Worm (Caenorhabditis elegans) whole organism, young adult: ENCODE measurements around the gene Y62H9A.11.

Experiments used
- F23B12.7 ChIP-seq: sonication (generic microtip); optimal IDR thresholded peaks from 2 replicates; lab custom pipeline; 2017; ENCODE audit warnings: missing genetic modification characterization, mild to moderate bottlenecking, missing compliant biosample characterization, antibody characterized with exemption, moderate library complexity; ENCODE audit not compliant: insufficient read depth
- Y53F4B.3 ChIP-seq: fragments of 200-800 bp; sonication (Bioruptor generic); IDR thresholded peaks from 2 replicates; pipeline ENCODE4 v1.3.6; 2022; ENCODE audit warnings: missing genetic modification reagents, missing genetic modification characterization, missing compliant biosample characterization
- bed-1 ChIP-seq: fragments of 200-800 bp; sonication (Bioruptor generic); IDR thresholded peaks from 2 replicates; pipeline ENCODE4 v1.3.6; 2022; ENCODE audit warnings: missing genetic modification reagents, missing genetic modification characterization, missing compliant biosample characterization
- cebp-2 ChIP-seq: fragments of 200-800 bp; sonication (Bioruptor generic); IDR thresholded peaks from 2 replicates; pipeline ENCODE4 v1.3.6; 2022; ENCODE audit warnings: missing genetic modification characterization, missing compliant biosample characterization
- dox-1 ChIP-seq: fragments of 200-800 bp; sonication (Bioruptor generic); IDR thresholded peaks from 2 replicates; pipeline ENCODE4 v1.3.6; 2022; ENCODE audit warnings: missing genetic modification reagents, missing genetic modification characterization, missing compliant biosample characterization
- him-1 ChIP-seq: sonication (generic microtip); optimal IDR thresholded peaks from 2 replicates; lab custom pipeline; 2016; ENCODE audit warnings: missing genotype, missing genetic modification reagents, missing genetic modification characterization, missing compliant biosample characterization
- hsf-1 ChIP-seq: fragments of 200-800 bp; sonication (Bioruptor generic); IDR thresholded peaks from 2 replicates; pipeline ENCODE4 v1.3.6; 2022; ENCODE audit warnings: missing genetic modification reagents, missing genetic modification characterization, missing compliant biosample characterization
- pha-4 ChIP-seq: fragments of 150-350 bp; sonication (generic microtip); optimal IDR thresholded peaks from 2 replicates; lab custom pipeline; 2014; ENCODE audit warnings: missing biosample characterization, missing genetic modification reagents, missing genetic modification characterization
- snpc-1.3 ChIP-seq: sonication (generic microtip); optimal IDR thresholded peaks from 2 replicates; lab custom pipeline; 2017; ENCODE audit warnings: missing genetic modification characterization, mild to moderate bottlenecking, missing compliant biosample characterization, antibody characterized with exemption, moderate library complexity, missing genotype, missing genetic modification reagents; ENCODE audit not compliant: insufficient read depth
- unc-62 ChIP-seq: fragments of 150-350 bp; optimal IDR thresholded peaks from 2 replicates; lab custom pipeline; 2014; ENCODE audit warnings: missing biosample characterization, missing genetic modification reagents, missing genetic modification characterization
- ztf-18 ChIP-seq: sonication (generic microtip); optimal IDR thresholded peaks from 2 replicates; lab custom pipeline; 2016; ENCODE audit warnings: missing genotype, mild to moderate bottlenecking, missing genetic modification characterization, missing compliant biosample characterization
- ztf-6 ChIP-seq: fragments of 200-800 bp; sonication (Bioruptor generic); IDR thresholded peaks from 2 replicates; pipeline ENCODE4 v1.3.6; 2022; ENCODE audit warnings: missing genetic modification reagents, missing genetic modification characterization, missing compliant biosample characterization

ce11 chrX:11908226-11908625 is 1.1 kb upstream of the Y62H9A.11 start:
- TF ChIP-seq cebp-2 (GFP tag; lab: Robert Waterston, UW) (no peak), bed-1 (GFP tag; lab: Robert Waterston, UW) (no peak), him-1 (tag; lab: Kevin White, UChicago) (no peak), dox-1 (GFP tag; lab: Robert Waterston, UW) (no peak), F23B12.7 (tag; lab: Kevin White, UChicago) (no peak), pha-4 (tag; lab: Kevin White, UChicago) (no peak), hsf-1 (GFP tag; lab: Robert Waterston, UW) (no peak), unc-62 (GFP tag; lab: Kevin White, UChicago) (no peak), ztf-6 (GFP tag; lab: Robert Waterston, UW) (no peak), ztf-18 (tag; lab: Kevin White, UChicago) (no peak), Y53F4B.3 (no peak), snpc-1.3 (no peak)
